Worm (Caenorhabditis elegans) whole organism, L3 larva: ENCODE measurements around the gene uev-2.

Experiments
- R02D3.7 ChIP-seq: fragments of 150-350 bp; optimal IDR thresholded peaks from 2 replicates; lab custom pipeline; 2014; ENCODE audit warnings: missing biosample characterization, missing genetic modification characterization
- aly-2 ChIP-seq: fragments of 150-350 bp; optimal IDR thresholded peaks from 2 replicates; lab custom pipeline; 2014; ENCODE audit warnings: missing biosample characterization, missing genetic modification characterization
- ceh-28 ChIP-seq: fragments of 150-350 bp; optimal IDR thresholded peaks from 2 replicates; lab custom pipeline; 2014; ENCODE audit warnings: missing biosample characterization, missing genetic modification reagents, missing genetic modification characterization
- ceh-82 ChIP-seq: fragments of 150-350 bp; optimal IDR thresholded peaks from 2 replicates; lab custom pipeline; 2014; ENCODE audit warnings: missing biosample characterization, missing genetic modification characterization
- ceh-9 ChIP-seq: sonication (generic microtip); optimal IDR thresholded peaks from 2 replicates; lab custom pipeline; 2018; ENCODE audit warnings: missing biosample characterization, missing genetic modification characterization
- egl-27 ChIP-seq: sonication (generic microtip); optimal IDR thresholded peaks from 4 replicates; lab custom pipeline; 2017; ENCODE audit warnings: missing biosample characterization, missing genetic modification reagents, missing genetic modification characterization
- elt-2 ChIP-seq: sonication (generic microtip); optimal IDR thresholded peaks from 2 replicates; lab custom pipeline; 2016; ENCODE audit warnings: missing genetic modification reagents, mild to moderate bottlenecking, missing genetic modification characterization, missing compliant biosample characterization
- elt-3 ChIP-seq, 3 experiments: fragments of 150-350 bp in 1 of 3; sonication (generic microtip) in 2 of 3; optimal IDR thresholded peaks; 2 replicates in 2 of 3; 4 replicates in 1 of 3; lab custom pipeline; 2014 to 2017; ENCODE audit warnings: missing biosample characterization in 3 of 3, missing genetic modification characterization in 3 of 3
- eor-1 ChIP-seq, 2 experiments: fragments of 150-350 bp; optimal IDR thresholded peaks; 2 replicates each; lab custom pipeline; 2014 to 2018; ENCODE audit warnings: missing biosample characterization in 2 of 2, missing genetic modification characterization in 2 of 2
- fkh-10 ChIP-seq: sonication (generic microtip); optimal IDR thresholded peaks from 2 replicates; lab custom pipeline; 2017; ENCODE audit warnings: missing biosample characterization, missing genetic modification reagents, missing genetic modification characterization
- fkh-2 ChIP-seq: fragments of 150-350 bp; optimal IDR thresholded peaks from 2 replicates; lab custom pipeline; 2014; ENCODE audit warnings: missing biosample characterization, missing genetic modification reagents, missing genetic modification characterization
- hmg-11 ChIP-seq: sonication (generic microtip); optimal IDR thresholded peaks from 2 replicates; lab custom pipeline; 2016; ENCODE audit warnings: missing genetic modification characterization, missing compliant biosample characterization
- jun-1 ChIP-seq: fragments of 150-350 bp; optimal IDR thresholded peaks from 2 replicates; lab custom pipeline; 2014; ENCODE audit warnings: missing biosample characterization, missing genetic modification reagents, missing genetic modification characterization
- lin-15B ChIP-seq: fragments of 150-350 bp; optimal IDR thresholded peaks from 2 replicates; lab custom pipeline; 2014; ENCODE audit warnings: missing biosample characterization, missing genetic modification characterization
- lin-39 ChIP-seq: fragments of 150-350 bp; optimal IDR thresholded peaks from 2 replicates; lab custom pipeline; 2018; ENCODE audit warnings: missing biosample characterization, missing genetic modification reagents, missing genetic modification characterization
- lsy-12 ChIP-seq: sonication (generic microtip); optimal IDR thresholded peaks from 2 replicates; lab custom pipeline; 2016; ENCODE audit warnings: mild to moderate bottlenecking, missing genetic modification characterization, missing compliant biosample characterization
- mdl-1 ChIP-seq: fragments of 150-350 bp; optimal IDR thresholded peaks from 2 replicates; lab custom pipeline; 2014; ENCODE audit warnings: missing biosample characterization, missing genetic modification characterization
- nfya-1 ChIP-seq: sonication (generic microtip); optimal IDR thresholded peaks from 2 replicates; lab custom pipeline; 2017; ENCODE audit warnings: missing genetic modification characterization, mild to moderate bottlenecking, missing compliant biosample characterization, antibody characterized with exemption, moderate library complexity; ENCODE audit not compliant: insufficient read depth
- nhr-11 ChIP-seq: fragments of 150-350 bp; optimal IDR thresholded peaks from 2 replicates; lab custom pipeline; 2014; ENCODE audit warnings: missing biosample characterization, missing genetic modification characterization
- nhr-12 ChIP-seq: fragments of 150-350 bp; optimal IDR thresholded peaks from 2 replicates; lab custom pipeline; 2014; ENCODE audit warnings: missing biosample characterization, missing genetic modification characterization
- nhr-23 ChIP-seq: fragments of 150-350 bp; optimal IDR thresholded peaks from 2 replicates; lab custom pipeline; 2014; ENCODE audit warnings: missing biosample characterization, missing genetic modification reagents, missing genetic modification characterization
- nhr-25 ChIP-seq: sonication (generic microtip); optimal IDR thresholded peaks from 2 replicates; lab custom pipeline; 2017; ENCODE audit warnings: missing biosample characterization, missing genetic modification characterization
- nhr-67 ChIP-seq: fragments of 150-350 bp; optimal IDR thresholded peaks from 2 replicates; lab custom pipeline; 2014; ENCODE audit warnings: missing biosample characterization, missing genetic modification characterization
- nhr-76 ChIP-seq: fragments of 150-350 bp; sonication (generic microtip); optimal IDR thresholded peaks from 5 replicates; lab custom pipeline; 2014; ENCODE audit warnings: missing biosample characterization, missing genetic modification characterization
- nhr-77 ChIP-seq: fragments of 150-350 bp; optimal IDR thresholded peaks from 2 replicates; lab custom pipeline; 2014; ENCODE audit warnings: missing biosample characterization, missing genetic modification characterization
- pha-4 ChIP-seq: fragments of 150-350 bp; optimal IDR thresholded peaks from 2 replicates; lab custom pipeline; 2014; ENCODE audit warnings: missing biosample characterization, missing genetic modification reagents, missing genetic modification characterization
- sea-2 ChIP-seq: fragments of 150-350 bp; sonication (generic microtip); optimal IDR thresholded peaks from 4 replicates; lab custom pipeline; 2014; ENCODE audit warnings: missing biosample characterization, missing genetic modification reagents, missing genetic modification characterization
- skn-1 ChIP-seq: fragments of 150-350 bp; optimal IDR thresholded peaks from 2 replicates; lab custom pipeline; 2014; ENCODE audit warnings: missing biosample characterization, missing genetic modification characterization
- tbx-2 ChIP-seq: sonication (generic microtip); optimal IDR thresholded peaks from 2 replicates; lab custom pipeline; 2016; ENCODE audit warnings: mild to moderate bottlenecking, missing genetic modification characterization, missing compliant biosample characterization
- zag-1 ChIP-seq: fragments of 150-350 bp; optimal IDR thresholded peaks from 2 replicates; lab custom pipeline; 2014; ENCODE audit warnings: missing biosample characterization, missing genetic modification characterization
- ztf-4 ChIP-seq: fragments of 150-350 bp; optimal IDR thresholded peaks from 2 replicates; lab custom pipeline; 2014; ENCODE audit warnings: missing biosample characterization, missing genetic modification characterization

Gene uev-2

ce11 chrIII:5568679-5569078, 14.2 kb upstream of the uev-2 start, which contains the start of gene nspb-12:
TSS of gene nspb-12 (minus strand) at chrIII:5568779.
- TF ChIP-seq zag-1 (tag; lab: Kevin White, UChicago), result no peak
- no peak for TF ChIP-seq mdl-1 (tag; lab: Kevin White, UChicago)
- TF ChIP-seq, all 47 proteins: peak for 0

ce11 chrIII:5570814-5571443, 12.0 kb upstream of the uev-2 start:
- TF ChIP-seq nfya-1 (tag; lab: Kevin White, UChicago) (peak; percentile 10), lsy-12 (tag; lab: Kevin White, UChicago) (no peak), lin-39 (tag; lab: Kevin White, UChicago) (peak; percentile 36)

ce11 chrIII:5572806-5573205, 10.1 kb upstream of the uev-2 start:
- TF ChIP-seq jun-1 (no peak), nfya-1 (tag; lab: Kevin White, UChicago) (peak; percentile 16)

ce11 chrIII:5573694-5574093, 9.2 kb upstream of the uev-2 start, which contains the start of gene molo-1:
TSS of gene molo-1 (plus strand) at chrIII:5573994.
- TF ChIP-seq zag-1 (tag; lab: Kevin White, UChicago), result no peak
- no peak for TF ChIP-seq ceh-9 (tag; lab: Kevin White, UChicago)
- no peak for TF ChIP-seq nhr-12

ce11 chrIII:5581049-5581448, 1.9 kb upstream of the uev-2 start, which contains the start of gene F56D2.5:
TSS of gene F56D2.5 (minus strand) at chrIII:5581419.
- peak; percentile 69 for TF ChIP-seq ceh-28 (tag; lab: Kevin White, UChicago)
- TF ChIP-seq zag-1 (tag; lab: Kevin White, UChicago), result no peak
- TF ChIP-seq elt-2, result no peak
- no peak for TF ChIP-seq eor-1 (tag; optimal IDR thresholded peaks at IDR 0.05; lab: Kevin White, UChicago)
- TF ChIP-seq nfya-1 (tag; lab: Kevin White, UChicago), result no peak
- no peak for TF ChIP-seq R02D3.7
- TF ChIP-seq aly-2 (tag; lab: Kevin White, UChicago), result no peak

ce11 chrIII:5584647-5585046, 1.7 kb downstream of the uev-2 start, which contains the start of gene F56D2.3:
TSS of gene F56D2.3 (plus strand) at chrIII:5584947.
- TF ChIP-seq lin-15B (no peak), ceh-82 (tag; lab: Kevin White, UChicago) (no peak), pha-4 (tag; lab: Kevin White, UChicago) (peak; percentile 2), nhr-67 (tag; lab: Kevin White, UChicago) (no peak), jun-1 (no peak), hmg-11 (tag; lab: Kevin White, UChicago) (no peak)

- TF ChIP-seq zag-1 (tag; lab: Kevin White, UChicago), result no peak
- no peak for TF ChIP-seq fkh-2 (tag; lab: Kevin White, UChicago)
- TF ChIP-seq hmg-11 (tag; lab: Kevin White, UChicago), result no peak
- TF ChIP-seq jun-1, result no peak
- TF ChIP-seq nhr-12, result no peak
- no peak for TF ChIP-seq sea-2 (GFP tag; lab: Kevin White, UChicago)
- no peak for TF ChIP-seq nhr-76 (tag; lab: Kevin White, UChicago)
- TF ChIP-seq elt-3 (tag; optimal IDR thresholded peaks at IDR 0.05; lab: Kevin White, UChicago), result no peak
- no peak for TF ChIP-seq pha-4 (tag; lab: Kevin White, UChicago)
- TF ChIP-seq nhr-11 (tag; lab: Kevin White, UChicago), result no peak
- TF ChIP-seq ceh-28 (tag; lab: Kevin White, UChicago), result no peak
- no peak for TF ChIP-seq R02D3.7
- no peak for TF ChIP-seq ztf-4 (tag; lab: Kevin White, UChicago)
- TF ChIP-seq egl-27 (tag; lab: Kevin White, UChicago), result no peak
- TF ChIP-seq skn-1, result no peak
- TF ChIP-seq nhr-77 (tag; lab: Kevin White, UChicago), result no peak
- no peak for TF ChIP-seq nhr-25 (tag; lab: Kevin White, UChicago)
- TF ChIP-seq nhr-23 (tag; lab: Kevin White, UChicago), result no peak
- TF ChIP-seq fkh-10 (GFP tag; lab: Kevin White, UChicago), result no peak
- no peak for TF ChIP-seq tbx-2 (tag; lab: Kevin White, UChicago)
Measured at ce11 chrIII:5585711-5586110, 2.8 kb downstream of the uev-2 start.
